Worm (Caenorhabditis elegans) whole organism, L4 larva: ENCODE results near the gene dlc-1.
A peak's percentile ranks its signal among the peaks of the same experiment; 100 is the strongest.

Experiments used
- D1046.2 ChIP-seq: fragments of 200-800 bp; sonication (Bioruptor generic); IDR thresholded peaks from 2 replicates; pipeline ENCODE4 v1.3.6; 2022; ENCODE audit warnings: missing genetic modification characterization, missing compliant biosample characterization
- F37D6.2 ChIP-seq: sonication (generic microtip); optimal IDR thresholded peaks from 2 replicates; lab custom pipeline; 2016; ENCODE audit warnings: mild to moderate bottlenecking, missing genetic modification characterization, missing compliant biosample characterization
- F49E8.2 ChIP-seq: sonication (generic microtip); optimal IDR thresholded peaks from 2 replicates; lab custom pipeline; 2016; ENCODE audit warnings: missing compliant biosample characterization, mild to moderate bottlenecking, missing genetic modification characterization, borderline replicate concordance
- T26A8.4 ChIP-seq: fragments of 200-800 bp; sonication (Bioruptor generic); IDR thresholded peaks from 2 replicates; pipeline ENCODE4 v1.3.6; 2022; ENCODE audit warnings: missing genetic modification characterization, missing compliant biosample characterization
- ZK546.5 ChIP-seq, 2 experiments: sonication (generic microtip); optimal IDR thresholded peaks; 2 replicates each; lab custom pipeline; 2017; ENCODE audit warnings: missing biosample characterization in 2 of 2, missing genetic modification characterization in 2 of 2
- aha-1 ChIP-seq: fragments of 150-350 bp; peaks from one replicate; lab custom pipeline; 2014; ENCODE audit warnings: missing biosample characterization, missing genetic modification characterization
- arid-1 ChIP-seq: fragments of 200-800 bp; sonication (Bioruptor generic); conservative IDR thresholded peaks from 2 replicates; pipeline ENCODE4 v1.3.6; 2022; ENCODE audit warnings: missing genetic modification reagents, missing genetic modification characterization, missing compliant biosample characterization
- ceh-20 ChIP-seq: fragments of 200-800 bp; sonication (Bioruptor generic); IDR thresholded peaks from 2 replicates; pipeline ENCODE4 v1.3.6; 2022; ENCODE audit warnings: missing genetic modification reagents, missing genetic modification characterization, missing compliant biosample characterization
- ceh-44 ChIP-seq: fragments of 200-800 bp; sonication (Bioruptor generic); IDR thresholded peaks from 2 replicates; pipeline ENCODE4 v1.3.6; 2022; ENCODE audit warnings: missing genetic modification reagents, missing genetic modification characterization, missing compliant biosample characterization
- cey-2 ChIP-seq: sonication (generic microtip); optimal IDR thresholded peaks from 3 replicates; lab custom pipeline; 2017; ENCODE audit warnings: missing genetic modification characterization, mild to moderate bottlenecking, missing compliant biosample characterization, antibody characterized with exemption, borderline replicate concordance; ENCODE audit not compliant: insufficient read depth
- ctbp-1 ChIP-seq: fragments of 200-800 bp; sonication (Bioruptor generic); IDR thresholded peaks from 2 replicates; pipeline ENCODE4 v1.3.6; 2022; ENCODE audit warnings: missing genetic modification reagents, missing genetic modification characterization, missing compliant biosample characterization
- daf-16 ChIP-seq, 3 experiments: sonication (generic microtip); optimal IDR thresholded peaks; 2 replicates each; lab custom pipeline; 2016 to 2017; ENCODE audit warnings: missing genetic modification characterization in 3 of 3, missing genetic modification reagents in 3 of 3, mild to moderate bottlenecking in 2 of 3, missing compliant biosample characterization in 2 of 3, missing biosample characterization in 1 of 3, moderate library complexity in 1 of 3
- daf-19 ChIP-seq: fragments of 200-800 bp; sonication (Bioruptor generic); conservative IDR thresholded peaks from 2 replicates; pipeline ENCODE4 v1.3.6; 2022; ENCODE audit warnings: missing genetic modification characterization, missing compliant biosample characterization
- dmd-6 ChIP-seq: fragments of 200-800 bp; sonication (Bioruptor generic); IDR thresholded peaks from 2 replicates; pipeline ENCODE4 v1.3.6; 2022; ENCODE audit warnings: missing genetic modification reagents, missing genetic modification characterization, missing compliant biosample characterization
- dve-1 ChIP-seq: sonication (generic microtip); optimal IDR thresholded peaks from 2 replicates; lab custom pipeline; 2017; ENCODE audit warnings: antibody characterized with exemption, mild to moderate bottlenecking, missing genetic modification characterization, missing compliant biosample characterization; ENCODE audit not compliant: insufficient read depth
- fkh-10 ChIP-seq: fragments of 150-350 bp; optimal IDR thresholded peaks from 2 replicates; lab custom pipeline; 2014; ENCODE audit warnings: missing biosample characterization, missing genetic modification reagents, missing genetic modification characterization
- hif-1 ChIP-seq, 2 experiments: sonication (generic microtip); optimal IDR thresholded peaks; 2 replicates each; lab custom pipeline; 2016 to 2017; ENCODE audit warnings: missing compliant biosample characterization in 2 of 2, missing genetic modification characterization in 2 of 2, missing genetic modification reagents in 2 of 2, missing genotype in 2 of 2, mild to moderate bottlenecking in 1 of 2
- jun-1 ChIP-seq: fragments of 150-350 bp; optimal IDR thresholded peaks from 2 replicates; lab custom pipeline; 2014; ENCODE audit warnings: missing biosample characterization, missing genetic modification reagents, missing genetic modification characterization
- lin-1 ChIP-seq: fragments of 200-800 bp; sonication (Bioruptor generic); IDR thresholded peaks from 2 replicates; pipeline ENCODE4 v1.3.6; 2022; ENCODE audit warnings: missing genetic modification reagents, missing genetic modification characterization, missing compliant biosample characterization
- lin-38 ChIP-seq: fragments of 200-800 bp; sonication (Bioruptor generic); IDR thresholded peaks from 2 replicates; pipeline ENCODE4 v1.3.6; 2022; ENCODE audit warnings: missing genetic modification reagents, missing genetic modification characterization, missing compliant biosample characterization
- lin-39 ChIP-seq: fragments of 150-350 bp; optimal IDR thresholded peaks from 2 replicates; lab custom pipeline; 2014; ENCODE audit warnings: missing biosample characterization, missing genetic modification reagents, missing genetic modification characterization
- madf-9 ChIP-seq: fragments of 200-800 bp; sonication (Bioruptor generic); conservative IDR thresholded peaks from 2 replicates; pipeline ENCODE4 v1.3.6; 2022; ENCODE audit warnings: missing genetic modification reagents, missing genetic modification characterization, missing compliant biosample characterization
- mdl-1 ChIP-seq, 2 experiments: fragments of 150-350 bp in 1 of 2; sonication (generic microtip) in 1 of 2; optimal IDR thresholded peaks; 2 replicates each; lab custom pipeline; 2014 to 2017; ENCODE audit warnings: missing biosample characterization in 2 of 2, missing genetic modification characterization in 2 of 2
- mep-1 ChIP-seq: fragments of 150-350 bp; sonication (generic microtip); optimal IDR thresholded peaks from 3 replicates; lab custom pipeline; 2014; ENCODE audit warnings: missing biosample characterization, missing genetic modification characterization
- mxl-2 ChIP-seq: fragments of 200-800 bp; sonication (Bioruptor generic); conservative IDR thresholded peaks from 2 replicates; pipeline ENCODE4 v1.3.6; 2022; ENCODE audit warnings: missing genetic modification reagents, missing genetic modification characterization, missing compliant biosample characterization
- mxl-3 ChIP-seq: fragments of 200-800 bp; sonication (Bioruptor generic); optimal IDR thresholded peaks from 2 replicates; lab custom pipeline; 2018; ENCODE audit warnings: mild to moderate bottlenecking, missing genetic modification characterization, missing compliant biosample characterization
- nhr-102 ChIP-seq: sonication (generic microtip); optimal IDR thresholded peaks from 2 replicates; lab custom pipeline; 2016; ENCODE audit warnings: mild to moderate bottlenecking, missing genetic modification characterization, moderate library complexity, missing compliant biosample characterization
- nhr-11 ChIP-seq: fragments of 150-350 bp; optimal IDR thresholded peaks from 2 replicates; lab custom pipeline; 2014; ENCODE audit warnings: missing biosample characterization, missing genetic modification characterization
- nhr-28 ChIP-seq: fragments of 150-350 bp; optimal IDR thresholded peaks from 2 replicates; lab custom pipeline; 2014; ENCODE audit warnings: missing biosample characterization, missing genetic modification characterization
- nhr-42 ChIP-seq: fragments of 200-800 bp; sonication (Bioruptor generic); IDR thresholded peaks from 2 replicates; pipeline ENCODE4 v1.3.6; 2022; ENCODE audit warnings: missing genetic modification characterization, missing compliant biosample characterization
- nhr-76 ChIP-seq: fragments of 150-350 bp; optimal IDR thresholded peaks from 2 replicates; lab custom pipeline; 2014; ENCODE audit warnings: missing biosample characterization, missing genetic modification characterization
- php-3 ChIP-seq: fragments of 200-800 bp; sonication (Bioruptor generic); IDR thresholded peaks from 2 replicates; pipeline ENCODE4 v1.3.6; 2022; ENCODE audit warnings: missing genetic modification reagents, missing genetic modification characterization, missing compliant biosample characterization
- saeg-2 ChIP-seq: fragments of 200-800 bp; sonication (Bioruptor generic); IDR thresholded peaks from 2 replicates; pipeline ENCODE4 v1.3.6; 2022; ENCODE audit warnings: missing genetic modification reagents, missing genetic modification characterization, missing compliant biosample characterization
- skn-1 ChIP-seq: fragments of 150-350 bp; optimal IDR thresholded peaks from 2 replicates; lab custom pipeline; 2014; ENCODE audit warnings: missing biosample characterization, missing genetic modification characterization
- snpc-4 ChIP-seq: fragments of 150-350 bp; optimal IDR thresholded peaks from 2 replicates; lab custom pipeline; 2014; ENCODE audit warnings: missing biosample characterization, missing genetic modification characterization
- spr-3 ChIP-seq: fragments of 200-800 bp; sonication (Bioruptor generic); optimal IDR thresholded peaks from 2 replicates; lab custom pipeline; 2018; ENCODE audit warnings: mild to moderate bottlenecking, missing genetic modification characterization, missing compliant biosample characterization
- unc-130 ChIP-seq: sonication (generic microtip); optimal IDR thresholded peaks from 2 replicates; lab custom pipeline; 2016; ENCODE audit warnings: missing genetic modification reagents, missing genetic modification characterization, missing compliant biosample characterization
- unc-39 ChIP-seq: sonication (generic microtip); optimal IDR thresholded peaks from 2 replicates; lab custom pipeline; 2017; ENCODE audit warnings: missing biosample characterization, missing genetic modification characterization
- unc-62 ChIP-seq, 3 experiments: fragments of 150-350 bp in 1 of 3; sonication (generic microtip); optimal IDR thresholded peaks in 2 of 3; peaks in 1 of 3; 1 replicate in 1 of 3; 2 replicates in 2 of 3; lab custom pipeline; 2014 to 2017; ENCODE audit warnings: missing biosample characterization in 3 of 3, missing genetic modification characterization in 3 of 3, missing genetic modification reagents in 3 of 3, missing genotype in 1 of 3
- zip-11 ChIP-seq: fragments of 200-800 bp; sonication (Bioruptor generic); IDR thresholded peaks from 2 replicates; pipeline ENCODE4 v1.3.6; 2022; ENCODE audit warnings: missing genetic modification characterization, missing compliant biosample characterization

The dlc-1 gene

DNA sequence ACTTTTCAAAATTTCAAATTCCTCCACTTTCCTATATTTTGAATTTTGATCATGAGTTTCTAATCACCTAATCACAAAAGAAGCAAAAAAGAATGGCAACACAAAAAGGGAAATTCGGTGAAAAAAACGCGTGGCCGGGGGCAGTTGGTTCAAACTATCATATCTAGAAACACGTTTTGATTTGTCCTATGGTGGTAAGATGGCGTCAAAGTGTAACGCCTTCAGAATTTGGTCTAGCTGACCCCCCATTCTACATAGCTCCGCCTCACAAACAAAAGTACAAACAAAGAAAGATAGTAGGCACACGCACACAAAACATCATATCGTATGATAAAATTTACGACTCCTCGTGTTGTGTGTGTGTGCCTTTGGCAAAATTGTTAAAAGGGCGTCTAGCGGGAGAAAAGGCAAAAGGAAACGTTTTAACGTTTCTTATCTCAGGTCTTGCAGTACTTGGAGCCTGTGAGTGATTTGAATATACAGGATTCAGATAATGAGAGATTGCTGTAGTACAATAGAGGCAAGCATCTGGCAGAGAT lies 41.5 kb downstream of the dlc-1 start (continued):
- TF ChIP-seq fkh-10 (GFP tag; lab: Kevin White, UChicago) = no peak
- TF ChIP-seq mep-1 = peak; percentile 37
- peak; percentile 95 for TF ChIP-seq nhr-28 (tag; lab: Kevin White, UChicago)
- TF ChIP-seq saeg-2 (GFP tag; lab: Robert Waterston, UW) = no peak
- peak in 1 of 2 experiments; percentile 83 for TF ChIP-seq unc-62 (GFP tag; optimal IDR thresholded peaks at IDR 0.05 in 1 of 2; lab: Kevin White, UChicago)
- TF ChIP-seq unc-62 (tag; optimal IDR thresholded peaks at IDR 0.05; lab: Kevin White, UChicago) = no peak
- TF ChIP-seq ceh-20 = peak; percentile 31; the same call in 1 of the 2 replicates
- TF ChIP-seq D1046.2 (GFP tag; lab: Robert Waterston, UW) = no peak
- peak; percentile 86; the same call in 1 of the 2 replicates for TF ChIP-seq php-3
- no peak for TF ChIP-seq unc-39
- TF ChIP-seq daf-19 (GFP tag; lab: Robert Waterston, UW) = no peak
- TF ChIP-seq skn-1 (tag; lab: Kevin White, UChicago) = no peak
- TF ChIP-seq daf-16 (GFP tag; optimal IDR thresholded peaks at IDR 0.05; lab: Kevin White, UChicago) = no peak
- peak; percentile 73 for TF ChIP-seq daf-16 (tag; optimal IDR thresholded peaks at IDR 0.05; lab: Kevin White, UChicago)
- TF ChIP-seq madf-9 (GFP tag; lab: Robert Waterston, UW) = no peak
- TF ChIP-seq zip-11 (GFP tag; lab: Robert Waterston, UW) = no peak
- TF ChIP-seq aha-1 = peak; percentile 61
- TF ChIP-seq mxl-2 = no peak
- TF ChIP-seq nhr-76 (tag; lab: Kevin White, UChicago) = no peak
- peak; percentile 84 for TF ChIP-seq dve-1 (tag; lab: Kevin White, UChicago)
- TF ChIP-seq F49E8.2 (tag; lab: Kevin White, UChicago) = no peak
- peak; percentile 60 for TF ChIP-seq cey-2
- no peak for TF ChIP-seq ceh-44 (GFP tag; lab: Robert Waterston, UW)
- TF ChIP-seq hif-1 (tag; optimal IDR thresholded peaks at IDR 0.05; lab: Kevin White, UChicago) = peak in 1 of 2 experiments; percentile 51
- TF ChIP-seq spr-3 (GFP tag; lab: Kevin White, UChicago) = no peak
- TF ChIP-seq T26A8.4 (GFP tag; lab: Robert Waterston, UW) = peak; percentile 42
- TF ChIP-seq ctbp-1 (GFP tag; lab: Robert Waterston, UW) = no peak
- no peak for TF ChIP-seq ZK546.5 (tag; optimal IDR thresholded peaks at IDR 0.05; lab: Kevin White, UChicago)
- TF ChIP-seq mxl-3 (GFP tag; lab: Kevin White, UChicago) = peak; percentile 86
- TF ChIP-seq nhr-42 = no peak
- TF ChIP-seq jun-1 (tag; lab: Kevin White, UChicago) = no peak
- 0 out of 2 replicates have a peak, but pooled peaks have one; percentile 15 for TF ChIP-seq lin-1 (GFP tag; lab: Robert Waterston, UW)
- TF ChIP-seq lin-39 (tag; lab: Kevin White, UChicago) = no peak
- TF ChIP-seq mdl-1 (tag; optimal IDR thresholded peaks at IDR 0.05; lab: Kevin White, UChicago) = peak; percentile 31 to 76
- no peak for TF ChIP-seq nhr-11 (tag; lab: Kevin White, UChicago)
- TF ChIP-seq nhr-102 (tag; lab: Kevin White, UChicago) = peak; percentile 18
- TF ChIP-seq arid-1 = no peak
- TF ChIP-seq F37D6.2 = no peak
- no peak for TF ChIP-seq lin-38 (GFP tag; lab: Robert Waterston, UW)
- TF ChIP-seq snpc-4 (tag; lab: Kevin White, UChicago) = no peak
- no peak for TF ChIP-seq unc-130 (GFP tag; lab: Kevin White, UChicago)
- TF ChIP-seq dmd-6 (GFP tag; lab: Robert Waterston, UW) = peak; percentile 83
- TF ChIP-seq, all 104 proteins: peak for 22
